Worm (Caenorhabditis elegans): ENCODE measurements around the gene pqn-79.

- TF ChIP-seq him-1 (tag; optimal IDR thresholded peaks at IDR 0.05) = no peak
- no peak for TF ChIP-seq W03F9.2 (tag; optimal IDR thresholded peaks at IDR 0.05)
These were observed 23.7 kb upstream of the pqn-79 start for ce11 chrIV:15571652-15572051.

All from whole organism, L4/young adult.